Worm (Caenorhabditis elegans): Measurements from ENCODE around the gene F17C11.2.

- TF ChIP-seq elt-3 (tag; optimal IDR thresholded peaks at IDR 0.05) = no peak
- no peak for TF ChIP-seq sem-2 (GFP tag; optimal IDR thresholded peaks at IDR 0.05)
- no peak for TF ChIP-seq ztf-11 (tag; optimal IDR thresholded peaks at IDR 0.05)
Measured at ce11 chrV:10903748-10904147, 44.3 kb upstream of the F17C11.2 start, which contains the start of gene F32D8.15.

All from whole organism, mixed stage, embryonic.